Worm (Caenorhabditis elegans) whole organism, L4/young adult: ENCODE measurements around the gene ZK669.2.
A peak's percentile ranks its signal among the peaks of the same experiment; 100 is the strongest.

ENCODE experiments used
- W03F9.2 ChIP-seq: fragments of 150-350 bp; optimal IDR thresholded peaks from 2 replicates; lab custom pipeline; 2014; ENCODE audit warnings: missing biosample characterization, missing genetic modification characterization
- dao-5 ChIP-seq: sonication (generic microtip); optimal IDR thresholded peaks from 2 replicates; lab custom pipeline; 2016; ENCODE audit warnings: missing genotype, missing genetic modification characterization, moderate library complexity, missing compliant biosample characterization
- him-1 ChIP-seq: sonication (generic microtip); optimal IDR thresholded peaks from 2 replicates; lab custom pipeline; 2016; ENCODE audit warnings: missing genotype, missing genetic modification reagents, missing genetic modification characterization, missing compliant biosample characterization

ZK669.2 gene

ce11 chrII:7946830-7947425 lies 8.9 kb upstream of the ZK669.2 start, which contains the start of gene ZK669.5:
ZK669.5 (minus strand) TSS chrII:7946880.
- TF ChIP-seq him-1 (tag; lab: Kevin White, UChicago) (no peak), dao-5 (tag; lab: Kevin White, UChicago) (no peak), W03F9.2 (tag; lab: Kevin White, UChicago) (no peak)

DNA sequence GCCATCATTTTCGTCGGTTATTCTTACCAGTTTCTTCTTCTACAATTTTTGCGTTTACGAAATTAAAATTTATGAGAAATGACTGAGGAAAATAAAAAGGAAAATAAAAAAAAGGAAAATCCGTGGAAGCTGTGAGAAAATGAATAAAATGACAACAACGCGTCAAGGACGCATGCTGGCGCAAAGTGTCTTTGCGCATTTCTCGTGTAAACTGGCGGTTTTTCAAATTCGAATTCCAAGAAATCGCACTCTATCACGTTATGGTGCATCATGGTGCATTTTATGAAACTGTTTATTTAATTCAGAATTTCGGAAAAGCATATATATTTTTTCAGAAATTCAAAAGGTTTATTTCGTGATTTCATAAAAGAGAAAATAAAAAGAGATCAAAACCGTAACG lies 7.2 kb upstream of the ZK669.2 start, which contains the start of gene dbt-1:
dbt-1 (minus strand) TSS at position 39 of the 400 bp plus-strand sequence.
- TF ChIP-seq dao-5 (tag; lab: Kevin White, UChicago) = no peak
- TF ChIP-seq him-1 (tag; lab: Kevin White, UChicago) = peak; percentile 43
- peak; percentile 75 for TF ChIP-seq W03F9.2 (tag; lab: Kevin White, UChicago)

- TF ChIP-seq dao-5 (tag; lab: Kevin White, UChicago) = no peak
- TF ChIP-seq W03F9.2 (tag; lab: Kevin White, UChicago) = no peak
- no peak for TF ChIP-seq him-1 (tag; lab: Kevin White, UChicago)
Observed at ce11 chrII:7944333-7944744, 6.4 kb upstream of the ZK669.2 start.

DNA sequence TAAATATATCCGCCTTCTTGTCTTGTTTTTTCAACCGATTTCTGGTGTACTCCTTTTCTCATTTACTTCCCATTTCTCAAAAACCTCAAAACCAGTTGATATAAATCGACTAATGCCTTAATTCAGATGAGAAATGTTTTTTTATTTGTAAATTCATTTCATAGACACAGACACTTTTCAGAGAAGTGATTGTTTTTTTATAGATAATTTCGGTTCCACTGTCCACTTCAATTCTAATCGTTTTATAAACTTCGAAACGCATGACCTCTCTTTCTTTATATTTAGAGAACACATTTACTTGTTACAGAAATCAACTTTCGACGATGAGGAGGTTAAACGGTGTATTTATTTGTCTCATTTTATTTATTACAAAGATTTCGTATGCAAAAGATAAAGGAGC lies 2.9 kb upstream of the ZK669.2 start, which contains the start of gene ZK669.3:
ZK669.3 (plus strand) TSS at position 301 of the 400 bp plus-strand sequence.
- TF ChIP-seq dao-5 (tag; lab: Kevin White, UChicago) (no peak), him-1 (tag; lab: Kevin White, UChicago) (no peak), W03F9.2 (tag; lab: Kevin White, UChicago) (no peak)

ce11 chrII:7935622-7936021 lies 2.4 kb downstream of the ZK669.2 start:
- TF ChIP-seq him-1 (tag; lab: Kevin White, UChicago) = no peak
- no peak for TF ChIP-seq dao-5 (tag; lab: Kevin White, UChicago)
- no peak for TF ChIP-seq W03F9.2 (tag; lab: Kevin White, UChicago)

DNA sequence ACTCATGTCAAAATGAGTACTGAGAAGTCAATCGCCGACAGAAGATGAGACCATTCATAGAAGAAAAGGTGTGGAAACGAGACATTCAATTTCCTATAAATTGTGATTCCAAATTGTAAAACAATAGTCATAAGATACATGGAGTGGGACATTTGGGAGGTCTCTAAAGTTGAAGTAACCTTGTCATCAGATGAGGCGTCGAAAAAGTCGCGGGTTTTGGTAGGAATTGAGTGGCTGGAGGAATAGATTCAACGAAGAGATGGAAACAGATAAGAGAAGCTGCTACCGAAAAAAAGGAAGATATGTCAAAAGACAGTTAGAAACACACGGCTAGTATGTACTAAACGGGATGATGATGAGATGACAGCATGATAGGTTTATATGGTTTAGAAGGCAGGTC lies 7.3 kb downstream of the ZK669.2 start:
- no peak for TF ChIP-seq dao-5 (tag; lab: Kevin White, UChicago)
- no peak for TF ChIP-seq him-1 (tag; lab: Kevin White, UChicago)
- no peak for TF ChIP-seq W03F9.2 (tag; lab: Kevin White, UChicago)

- TF ChIP-seq W03F9.2 (tag; lab: Kevin White, UChicago) = no peak
- no peak for TF ChIP-seq dao-5 (tag; lab: Kevin White, UChicago)
- TF ChIP-seq him-1 (tag; lab: Kevin White, UChicago) = no peak
Observed at ce11 chrII:7928600-7928999, 9.4 kb downstream of the ZK669.2 start, which contains the start of gene spv-1. spv-1 (minus strand) TSS chrII:7928700.

ce11 chrII:7921155-7921554 lies 16.8 kb downstream of the ZK669.2 start:
- TF ChIP-seq him-1 (tag; lab: Kevin White, UChicago) = no peak
- TF ChIP-seq dao-5 (tag; lab: Kevin White, UChicago) = no peak
- TF ChIP-seq W03F9.2 (tag; lab: Kevin White, UChicago) = no peak

- TF ChIP-seq him-1 (tag; lab: Kevin White, UChicago) (no peak), dao-5 (tag; lab: Kevin White, UChicago) (no peak), W03F9.2 (tag; lab: Kevin White, UChicago) (no peak)
Observed at ce11 chrII:7920178-7920577, 17.8 kb downstream of the ZK669.2 start.

- TF ChIP-seq him-1 (tag; lab: Kevin White, UChicago) (no peak), W03F9.2 (tag; lab: Kevin White, UChicago) (no peak), dao-5 (tag; lab: Kevin White, UChicago) (no peak)
Observed at ce11 chrII:7911015-7911414, 27.0 kb downstream of the ZK669.2 start, which contains the start of gene ZK675.4. ZK675.4 (plus strand) TSS chrII:7911315.

DNA sequence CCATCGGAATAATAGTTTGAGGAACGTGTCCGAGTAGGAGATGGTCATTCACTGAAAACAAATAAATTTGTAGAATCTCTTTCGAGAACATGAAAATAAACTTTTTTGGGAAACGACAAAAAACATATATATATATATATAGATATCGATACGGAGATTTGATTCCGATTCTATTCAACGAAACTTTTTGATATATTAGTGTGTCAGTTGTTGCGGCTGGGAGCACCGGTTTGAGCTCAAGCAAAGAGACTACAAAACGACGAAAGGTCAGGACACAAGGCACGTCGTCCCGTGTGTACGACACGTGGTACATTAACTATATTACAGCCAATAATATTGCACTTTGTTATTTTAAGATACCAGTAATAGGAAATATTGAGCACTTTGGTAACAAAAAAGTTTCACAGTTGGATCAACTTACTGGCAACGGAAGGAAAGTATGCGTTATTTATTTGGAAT lies 30.4 kb downstream of the ZK669.2 start, which contains the start of gene best-23:
best-23 (minus strand) TSS at position 51 of the 459 bp plus-strand sequence.
- TF ChIP-seq W03F9.2 (tag; lab: Kevin White, UChicago) (no peak), him-1 (tag; lab: Kevin White, UChicago) (no peak), dao-5 (tag; lab: Kevin White, UChicago) (no peak)

DNA sequence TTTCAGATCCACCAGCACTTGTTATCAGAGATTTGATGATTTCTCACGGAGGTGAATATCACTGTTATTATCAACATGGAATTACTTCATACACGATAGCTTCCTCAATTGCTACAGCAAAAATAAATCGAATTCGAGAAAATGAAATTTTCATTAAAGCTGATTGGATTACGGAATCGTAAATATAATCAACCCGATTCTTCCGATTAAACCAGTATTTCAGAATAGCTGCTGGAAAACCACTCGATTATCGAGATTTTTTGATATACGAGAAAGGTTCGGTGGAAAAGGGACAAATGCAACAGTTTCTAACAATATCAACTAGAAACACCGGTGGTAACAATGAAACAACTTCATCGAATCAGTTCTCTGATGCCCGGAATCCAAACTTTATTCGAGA lies 36.0 kb downstream of the ZK669.2 start:
- no peak for TF ChIP-seq dao-5 (tag; lab: Kevin White, UChicago)
- no peak for TF ChIP-seq him-1 (tag; lab: Kevin White, UChicago)
- TF ChIP-seq W03F9.2 (tag; lab: Kevin White, UChicago) = no peak

ce11 chrII:7900762-7901161 lies 37.2 kb downstream of the ZK669.2 start:
- TF ChIP-seq W03F9.2 (tag; lab: Kevin White, UChicago) (no peak), him-1 (tag; lab: Kevin White, UChicago) (no peak), dao-5 (tag; lab: Kevin White, UChicago) (no peak)
